Worm (Caenorhabditis elegans) whole organism, L4 larva: ENCODE measurements around the gene F54D5.3.
A peak's percentile ranks its signal among the peaks of the same experiment; 100 is the strongest.

Experiments
- F10B5.3 ChIP-seq: sonication (generic microtip); optimal IDR thresholded peaks from 2 replicates; lab custom pipeline; 2016; ENCODE audit warnings: mild to moderate bottlenecking, missing genetic modification characterization, missing compliant biosample characterization
- F26F4.8 ChIP-seq: fragments of 200-800 bp; sonication (Bioruptor generic); conservative IDR thresholded peaks from 2 replicates; pipeline ENCODE4 v1.3.6; 2022; ENCODE audit warnings: missing genetic modification characterization, missing compliant biosample characterization
- F37D6.2 ChIP-seq: sonication (generic microtip); optimal IDR thresholded peaks from 2 replicates; lab custom pipeline; 2016; ENCODE audit warnings: mild to moderate bottlenecking, missing genetic modification characterization, missing compliant biosample characterization
- T20F7.1 ChIP-seq: fragments of 200-800 bp; sonication (Bioruptor generic); optimal IDR thresholded peaks from 2 replicates; lab custom pipeline; 2018; ENCODE audit warnings: mild to moderate bottlenecking, missing genetic modification characterization, missing compliant biosample characterization
- Y75B8A.6 ChIP-seq: fragments of 200-800 bp; sonication (Bioruptor generic); IDR thresholded peaks from 2 replicates; pipeline ENCODE4 v1.3.6; 2022; ENCODE audit warnings: missing genetic modification reagents, missing genetic modification characterization, missing compliant biosample characterization
- ZK337.2 ChIP-seq: fragments of 200-800 bp; sonication (Bioruptor generic); IDR thresholded peaks from 2 replicates; pipeline ENCODE4 v1.3.6; 2022; ENCODE audit warnings: missing genetic modification reagents, missing genetic modification characterization, missing compliant biosample characterization
- ama-1 ChIP-seq: fragments of 150-350 bp; optimal IDR thresholded peaks from 2 replicates; lab custom pipeline; 2014; ENCODE audit warnings: inconsistent platforms, mixed read lengths
- arid-1 ChIP-seq: fragments of 200-800 bp; sonication (Bioruptor generic); conservative IDR thresholded peaks from 2 replicates; pipeline ENCODE4 v1.3.6; 2022; ENCODE audit warnings: missing genetic modification reagents, missing genetic modification characterization, missing compliant biosample characterization
- ceh-20 ChIP-seq: fragments of 200-800 bp; sonication (Bioruptor generic); IDR thresholded peaks from 2 replicates; pipeline ENCODE4 v1.3.6; 2022; ENCODE audit warnings: missing genetic modification reagents, missing genetic modification characterization, missing compliant biosample characterization
- ceh-28 ChIP-seq: fragments of 150-350 bp; optimal IDR thresholded peaks from 2 replicates; lab custom pipeline; 2014; ENCODE audit warnings: missing biosample characterization, missing genetic modification reagents, missing genetic modification characterization
- cey-2 ChIP-seq: sonication (generic microtip); optimal IDR thresholded peaks from 3 replicates; lab custom pipeline; 2017; ENCODE audit warnings: missing genetic modification characterization, mild to moderate bottlenecking, missing compliant biosample characterization, antibody characterized with exemption, borderline replicate concordance; ENCODE audit not compliant: insufficient read depth
- daf-16 ChIP-seq, 3 experiments: sonication (generic microtip); optimal IDR thresholded peaks; 2 replicates each; lab custom pipeline; 2016 to 2017; ENCODE audit warnings: missing genetic modification characterization in 3 of 3, missing genetic modification reagents in 3 of 3, mild to moderate bottlenecking in 2 of 3, missing compliant biosample characterization in 2 of 3, missing biosample characterization in 1 of 3, moderate library complexity in 1 of 3
- daf-19 ChIP-seq: fragments of 200-800 bp; sonication (Bioruptor generic); conservative IDR thresholded peaks from 2 replicates; pipeline ENCODE4 v1.3.6; 2022; ENCODE audit warnings: missing genetic modification characterization, missing compliant biosample characterization
- daf-8 ChIP-seq: fragments of 200-800 bp; sonication (Bioruptor generic); IDR thresholded peaks from 2 replicates; pipeline ENCODE4 v1.3.6; 2022; ENCODE audit warnings: missing genetic modification characterization, missing compliant biosample characterization
- dmd-8 ChIP-seq: fragments of 200-800 bp; sonication (Bioruptor generic); IDR thresholded peaks from 2 replicates; pipeline ENCODE4 v1.3.6; 2022; ENCODE audit warnings: missing genetic modification characterization, missing compliant biosample characterization
- dpl-1 ChIP-seq: fragments of 150-350 bp; optimal IDR thresholded peaks from 2 replicates; lab custom pipeline; 2014; ENCODE audit warnings: missing biosample characterization, missing genetic modification reagents, missing genetic modification characterization
- duxl-1 ChIP-seq: sonication (generic microtip); optimal IDR thresholded peaks from 2 replicates; lab custom pipeline; 2016; ENCODE audit warnings: mild to moderate bottlenecking, missing genetic modification characterization, moderate library complexity, missing compliant biosample characterization; ENCODE audit not compliant: poor library complexity
- fkh-10 ChIP-seq: fragments of 150-350 bp; optimal IDR thresholded peaks from 2 replicates; lab custom pipeline; 2014; ENCODE audit warnings: missing biosample characterization, missing genetic modification reagents, missing genetic modification characterization
- hlh-30 ChIP-seq: sonication (generic microtip); optimal IDR thresholded peaks from 2 replicates; lab custom pipeline; 2017; ENCODE audit warnings: antibody characterized with exemption, mild to moderate bottlenecking, missing genetic modification characterization, missing compliant biosample characterization; ENCODE audit not compliant: insufficient read depth
- lim-7 ChIP-seq: fragments of 200-800 bp; sonication (Bioruptor generic); IDR thresholded peaks from 2 replicates; pipeline ENCODE4 v1.3.6; 2022; ENCODE audit warnings: missing genetic modification characterization, missing compliant biosample characterization
- lin-13 ChIP-seq: fragments of 150-350 bp; optimal IDR thresholded peaks from 2 replicates; lab custom pipeline; 2014; ENCODE audit warnings: missing biosample characterization, missing genetic modification reagents, missing genetic modification characterization
- lin-15B ChIP-seq: fragments of 150-350 bp; sonication (generic microtip); optimal IDR thresholded peaks from 3 replicates; lab custom pipeline; 2014; ENCODE audit warnings: missing biosample characterization, missing genetic modification characterization
- lin-38 ChIP-seq: fragments of 200-800 bp; sonication (Bioruptor generic); IDR thresholded peaks from 2 replicates; pipeline ENCODE4 v1.3.6; 2022; ENCODE audit warnings: missing genetic modification reagents, missing genetic modification characterization, missing compliant biosample characterization
- lin-39 ChIP-seq: fragments of 150-350 bp; optimal IDR thresholded peaks from 2 replicates; lab custom pipeline; 2014; ENCODE audit warnings: missing biosample characterization, missing genetic modification reagents, missing genetic modification characterization
- lir-3 ChIP-seq: sonication (generic microtip); optimal IDR thresholded peaks from 2 replicates; lab custom pipeline; 2016; ENCODE audit warnings: mild to moderate bottlenecking, missing genetic modification characterization, missing compliant biosample characterization
- lsy-2 ChIP-seq, 2 experiments: fragments of 150-350 bp in 1 of 2; sonication (generic microtip) in 1 of 2; optimal IDR thresholded peaks; 2 replicates each; lab custom pipeline; 2014 to 2017; ENCODE audit warnings: missing biosample characterization in 2 of 2, missing genetic modification characterization in 2 of 2
- madf-5 ChIP-seq, 2 experiments: fragments of 200-800 bp; sonication (Bioruptor generic); IDR thresholded peaks; 2 replicates each; pipeline ENCODE4 v1.3.6; 2022; ENCODE audit warnings: missing compliant biosample characterization in 2 of 2, missing genetic modification characterization in 2 of 2
- mdt-29 ChIP-seq: fragments of 200-800 bp; sonication (Bioruptor generic); IDR thresholded peaks from 2 replicates; pipeline ENCODE4 v1.3.6; 2022; ENCODE audit warnings: missing genetic modification reagents, missing genetic modification characterization, missing compliant biosample characterization
- mep-1 ChIP-seq: fragments of 150-350 bp; sonication (generic microtip); optimal IDR thresholded peaks from 3 replicates; lab custom pipeline; 2014; ENCODE audit warnings: missing biosample characterization, missing genetic modification characterization
- mes-2 ChIP-seq: sonication (generic microtip); optimal IDR thresholded peaks from 2 replicates; lab custom pipeline; 2016; ENCODE audit warnings: missing genotype, mild to moderate bottlenecking, missing genetic modification characterization, missing compliant biosample characterization; ENCODE audit not compliant: poor library complexity, severe bottlenecking
- nhr-102 ChIP-seq: sonication (generic microtip); optimal IDR thresholded peaks from 2 replicates; lab custom pipeline; 2016; ENCODE audit warnings: mild to moderate bottlenecking, missing genetic modification characterization, moderate library complexity, missing compliant biosample characterization
- nhr-11 ChIP-seq: fragments of 150-350 bp; optimal IDR thresholded peaks from 2 replicates; lab custom pipeline; 2014; ENCODE audit warnings: missing biosample characterization, missing genetic modification characterization
- nhr-111 ChIP-seq: fragments of 200-800 bp; sonication (Bioruptor generic); optimal IDR thresholded peaks from 2 replicates; lab custom pipeline; 2018; ENCODE audit warnings: mild to moderate bottlenecking, missing genetic modification characterization, missing compliant biosample characterization
- nhr-28 ChIP-seq: fragments of 150-350 bp; optimal IDR thresholded peaks from 2 replicates; lab custom pipeline; 2014; ENCODE audit warnings: missing biosample characterization, missing genetic modification characterization
- nhr-6 ChIP-seq: fragments of 150-350 bp; optimal IDR thresholded peaks from 2 replicates; lab custom pipeline; 2014; ENCODE audit warnings: missing biosample characterization, missing genetic modification characterization
- nhr-76 ChIP-seq: fragments of 150-350 bp; optimal IDR thresholded peaks from 2 replicates; lab custom pipeline; 2014; ENCODE audit warnings: missing biosample characterization, missing genetic modification characterization
- skn-1 ChIP-seq: fragments of 150-350 bp; optimal IDR thresholded peaks from 2 replicates; lab custom pipeline; 2014; ENCODE audit warnings: missing biosample characterization, missing genetic modification characterization
- zfp-3 ChIP-seq: fragments of 200-800 bp; sonication (Bioruptor generic); conservative IDR thresholded peaks from 2 replicates; pipeline ENCODE4 v1.3.6; 2022; ENCODE audit warnings: missing genetic modification reagents, missing genetic modification characterization, missing compliant biosample characterization
- zip-2 ChIP-seq: fragments of 150-350 bp; optimal IDR thresholded peaks from 2 replicates; lab custom pipeline; 2014; ENCODE audit warnings: missing biosample characterization, missing genetic modification characterization
- ztf-11 ChIP-seq: fragments of 150-350 bp; optimal IDR thresholded peaks from 2 replicates; lab custom pipeline; 2014; ENCODE audit warnings: missing biosample characterization, missing genetic modification characterization

F54D5.3 gene

ce11 chrII:11538741-11539140, 32.9 kb upstream of the F54D5.3 start, which contains the start of gene Y62F5A.9:
Gene Y62F5A.9 (minus strand): TSS chrII:11538841.
- TF ChIP-seq ceh-20 (no peak), lim-7 (GFP tag; lab: Robert Waterston, UW) (0 out of 2 replicates have a peak, but pooled peaks have one; percentile 10), daf-16 (GFP tag; optimal IDR thresholded peaks at IDR 0.05; lab: Kevin White, UChicago) (no peak), daf-16 (tag; optimal IDR thresholded peaks at IDR 0.05; lab: Kevin White, UChicago) (peak; percentile 32), dmd-8 (0 out of 2 replicates have a peak, but pooled peaks have one; percentile 5), F10B5.3 (no peak)

- TF ChIP-seq mep-1 (tag; lab: Kevin White, UChicago) (peak; percentile 20), nhr-76 (no peak), hlh-30 (peak; percentile 6), ZK337.2 (GFP tag; lab: Robert Waterston, UW) (no peak), ama-1 (lab: Kevin White, UChicago) (peak; percentile 32), lin-38 (GFP tag; lab: Robert Waterston, UW) (peak; percentile 18; the same call in 1 of the 2 replicates), nhr-28 (tag; lab: Kevin White, UChicago) (peak; percentile 11), Y75B8A.6 (GFP tag; lab: Robert Waterston, UW) (no peak), lsy-2 (tag; optimal IDR thresholded peaks at IDR 0.05; lab: Kevin White, UChicago) (peak in 1 of 2 experiments; percentile 61), lir-3 (tag; lab: Kevin White, UChicago) (no peak), mes-2 (tag; lab: Kevin White, UChicago) (peak; percentile 82), nhr-6 (tag; lab: Kevin White, UChicago) (peak; percentile 3), daf-19 (no peak), arid-1 (GFP tag; lab: Robert Waterston, UW) (peak; percentile 42; the same call in 1 of the 2 replicates), ceh-28 (tag; lab: Kevin White, UChicago) (peak; percentile 47), dpl-1 (GFP tag; lab: Kevin White, UChicago) (peak; percentile 34), lin-13 (peak; percentile 51), daf-16 (GFP tag; optimal IDR thresholded peaks at IDR 0.05; lab: Kevin White, UChicago) (no peak), daf-16 (tag; optimal IDR thresholded peaks at IDR 0.05; lab: Kevin White, UChicago) (peak; percentile 68)
These were observed 29.2 kb upstream of the F54D5.3 start, which contains the start of gene gtf-2E2 for ce11 chrII:11542385-11542784. Gene gtf-2E2 (minus strand): TSS chrII:11542495.

- TF ChIP-seq skn-1 (tag; lab: Kevin White, UChicago): no peak
- TF ChIP-seq nhr-111 (GFP tag; lab: Kevin White, UChicago): no peak
- TF ChIP-seq ama-1 (lab: Kevin White, UChicago): no peak
- TF ChIP-seq fkh-10: no peak
- TF ChIP-seq daf-8 (GFP tag; lab: Robert Waterston, UW): no peak
- TF ChIP-seq ztf-11 (tag; lab: Kevin White, UChicago): no peak
- TF ChIP-seq zip-2 (tag; lab: Kevin White, UChicago): no peak
- TF ChIP-seq lin-15B (tag; lab: Kevin White, UChicago): no peak
- TF ChIP-seq nhr-102 (tag; lab: Kevin White, UChicago): no peak
- TF ChIP-seq zfp-3 (GFP tag; lab: Robert Waterston, UW): no peak
- no peak for TF ChIP-seq duxl-1 (tag; lab: Kevin White, UChicago)
- TF ChIP-seq nhr-11: no peak
- no peak for TF ChIP-seq F26F4.8 (GFP tag; lab: Robert Waterston, UW)
- no peak for TF ChIP-seq T20F7.1 (GFP tag; lab: Kevin White, UChicago)
- no peak for TF ChIP-seq lin-39 (tag; lab: Kevin White, UChicago)
- TF ChIP-seq mdt-29: no peak
- TF ChIP-seq F37D6.2 (tag; lab: Kevin White, UChicago): no peak
- no peak for TF ChIP-seq cey-2
- no peak for TF ChIP-seq madf-5 (GFP tag; IDR thresholded peaks at IDR 0.05; lab: Robert Waterston, UW)
These were observed 28.6 kb upstream of the F54D5.3 start for ce11 chrII:11542958-11543357.
